Worm (Caenorhabditis elegans) whole organism, L4 larva: Measurements from ENCODE around the gene chup-1.

Experiments
- F26F4.8 ChIP-seq: fragments of 200-800 bp; sonication (Bioruptor generic); conservative IDR thresholded peaks from 2 replicates; pipeline ENCODE4 v1.3.6; 2022; ENCODE audit warnings: missing genetic modification characterization, missing compliant biosample characterization
- T20F7.1 ChIP-seq: fragments of 200-800 bp; sonication (Bioruptor generic); optimal IDR thresholded peaks from 2 replicates; lab custom pipeline; 2018; ENCODE audit warnings: mild to moderate bottlenecking, missing genetic modification characterization, missing compliant biosample characterization
- Y105C5A.15 ChIP-seq: fragments of 200-800 bp; sonication (Bioruptor generic); IDR thresholded peaks from 2 replicates; pipeline ENCODE4 v1.3.6; 2022; ENCODE audit warnings: missing genetic modification characterization, missing compliant biosample characterization
- Y48G9A.11 ChIP-seq: fragments of 200-800 bp; sonication (Bioruptor generic); IDR thresholded peaks from 2 replicates; pipeline ENCODE4 v1.3.6; 2022; ENCODE audit warnings: missing genetic modification reagents, missing genetic modification characterization, missing compliant biosample characterization
- ZK546.5 ChIP-seq, 2 experiments: sonication (generic microtip); optimal IDR thresholded peaks; 2 replicates each; lab custom pipeline; 2017; ENCODE audit warnings: missing biosample characterization in 2 of 2, missing genetic modification characterization in 2 of 2
- aly-2 ChIP-seq: sonication (generic microtip); optimal IDR thresholded peaks from 2 replicates; lab custom pipeline; 2018; ENCODE audit warnings: missing biosample characterization, missing genetic modification characterization
- ama-1 ChIP-seq: fragments of 150-350 bp; optimal IDR thresholded peaks from 2 replicates; lab custom pipeline; 2014; ENCODE audit warnings: inconsistent platforms, mixed read lengths
- arid-1 ChIP-seq: fragments of 200-800 bp; sonication (Bioruptor generic); conservative IDR thresholded peaks from 2 replicates; pipeline ENCODE4 v1.3.6; 2022; ENCODE audit warnings: missing genetic modification reagents, missing genetic modification characterization, missing compliant biosample characterization
- ceh-20 ChIP-seq: fragments of 200-800 bp; sonication (Bioruptor generic); IDR thresholded peaks from 2 replicates; pipeline ENCODE4 v1.3.6; 2022; ENCODE audit warnings: missing genetic modification reagents, missing genetic modification characterization, missing compliant biosample characterization
- ceh-28 ChIP-seq: fragments of 150-350 bp; optimal IDR thresholded peaks from 2 replicates; lab custom pipeline; 2014; ENCODE audit warnings: missing biosample characterization, missing genetic modification reagents, missing genetic modification characterization
- ceh-32 ChIP-seq: sonication (generic microtip); optimal IDR thresholded peaks from 2 replicates; lab custom pipeline; 2016; ENCODE audit warnings: mild to moderate bottlenecking, missing genetic modification characterization, missing compliant biosample characterization; ENCODE audit not compliant: poor library complexity
- ceh-44 ChIP-seq: fragments of 200-800 bp; sonication (Bioruptor generic); IDR thresholded peaks from 2 replicates; pipeline ENCODE4 v1.3.6; 2022; ENCODE audit warnings: missing genetic modification reagents, missing genetic modification characterization, missing compliant biosample characterization
- ces-1 ChIP-seq: fragments of 150-350 bp; sonication (generic microtip); optimal IDR thresholded peaks from 4 replicates; lab custom pipeline; 2014; ENCODE audit warnings: missing biosample characterization, missing genetic modification reagents, missing genetic modification characterization
- daf-12 ChIP-seq: fragments of 150-350 bp; optimal IDR thresholded peaks from 2 replicates; lab custom pipeline; 2014; ENCODE audit warnings: missing biosample characterization, missing genetic modification reagents, missing genetic modification characterization
- daf-16 ChIP-seq, 3 experiments: sonication (generic microtip); optimal IDR thresholded peaks; 2 replicates each; lab custom pipeline; 2016 to 2017; ENCODE audit warnings: missing genetic modification characterization in 3 of 3, missing genetic modification reagents in 3 of 3, mild to moderate bottlenecking in 2 of 3, missing compliant biosample characterization in 2 of 3, missing biosample characterization in 1 of 3, moderate library complexity in 1 of 3
- dmd-6 ChIP-seq: fragments of 200-800 bp; sonication (Bioruptor generic); IDR thresholded peaks from 2 replicates; pipeline ENCODE4 v1.3.6; 2022; ENCODE audit warnings: missing genetic modification reagents, missing genetic modification characterization, missing compliant biosample characterization
- dpl-1 ChIP-seq: fragments of 150-350 bp; optimal IDR thresholded peaks from 2 replicates; lab custom pipeline; 2014; ENCODE audit warnings: missing biosample characterization, missing genetic modification reagents, missing genetic modification characterization
- egl-27 ChIP-seq: sonication (generic microtip); optimal IDR thresholded peaks from 3 replicates; lab custom pipeline; 2017; ENCODE audit warnings: missing biosample characterization, missing genetic modification reagents, missing genetic modification characterization
- fkh-10 ChIP-seq: fragments of 150-350 bp; optimal IDR thresholded peaks from 2 replicates; lab custom pipeline; 2014; ENCODE audit warnings: missing biosample characterization, missing genetic modification reagents, missing genetic modification characterization
- fos-1 ChIP-seq: fragments of 150-350 bp; optimal IDR thresholded peaks from 2 replicates; lab custom pipeline; 2014; ENCODE audit warnings: missing biosample characterization, missing genetic modification characterization
- gei-8 ChIP-seq: fragments of 200-800 bp; sonication (Bioruptor generic); optimal IDR thresholded peaks from 2 replicates; lab custom pipeline; 2018; ENCODE audit warnings: mild to moderate bottlenecking, missing genetic modification characterization, missing compliant biosample characterization
- hlh-11 ChIP-seq: fragments of 200-800 bp; sonication (Bioruptor generic); optimal IDR thresholded peaks from 2 replicates; lab custom pipeline; 2018; ENCODE audit warnings: mild to moderate bottlenecking, missing genetic modification characterization, missing compliant biosample characterization
- hlh-30 ChIP-seq: sonication (generic microtip); optimal IDR thresholded peaks from 2 replicates; lab custom pipeline; 2017; ENCODE audit warnings: antibody characterized with exemption, mild to moderate bottlenecking, missing genetic modification characterization, missing compliant biosample characterization; ENCODE audit not compliant: insufficient read depth
- jun-1 ChIP-seq: fragments of 150-350 bp; optimal IDR thresholded peaks from 2 replicates; lab custom pipeline; 2014; ENCODE audit warnings: missing biosample characterization, missing genetic modification reagents, missing genetic modification characterization
- lin-1 ChIP-seq: fragments of 200-800 bp; sonication (Bioruptor generic); IDR thresholded peaks from 2 replicates; pipeline ENCODE4 v1.3.6; 2022; ENCODE audit warnings: missing genetic modification reagents, missing genetic modification characterization, missing compliant biosample characterization
- lsy-2 ChIP-seq, 2 experiments: fragments of 150-350 bp in 1 of 2; sonication (generic microtip) in 1 of 2; optimal IDR thresholded peaks; 2 replicates each; lab custom pipeline; 2014 to 2017; ENCODE audit warnings: missing biosample characterization in 2 of 2, missing genetic modification characterization in 2 of 2
- madf-9 ChIP-seq: fragments of 200-800 bp; sonication (Bioruptor generic); conservative IDR thresholded peaks from 2 replicates; pipeline ENCODE4 v1.3.6; 2022; ENCODE audit warnings: missing genetic modification reagents, missing genetic modification characterization, missing compliant biosample characterization
- mdl-1 ChIP-seq, 2 experiments: fragments of 150-350 bp in 1 of 2; sonication (generic microtip) in 1 of 2; optimal IDR thresholded peaks; 2 replicates each; lab custom pipeline; 2014 to 2017; ENCODE audit warnings: missing biosample characterization in 2 of 2, missing genetic modification characterization in 2 of 2
- mdt-29 ChIP-seq: fragments of 200-800 bp; sonication (Bioruptor generic); IDR thresholded peaks from 2 replicates; pipeline ENCODE4 v1.3.6; 2022; ENCODE audit warnings: missing genetic modification reagents, missing genetic modification characterization, missing compliant biosample characterization
- mxl-3 ChIP-seq: fragments of 200-800 bp; sonication (Bioruptor generic); optimal IDR thresholded peaks from 2 replicates; lab custom pipeline; 2018; ENCODE audit warnings: mild to moderate bottlenecking, missing genetic modification characterization, missing compliant biosample characterization
- nhr-10 ChIP-seq: fragments of 150-350 bp; optimal IDR thresholded peaks from 2 replicates; lab custom pipeline; 2014; ENCODE audit warnings: missing biosample characterization, missing genetic modification characterization
- nhr-237 ChIP-seq: sonication (generic microtip); optimal IDR thresholded peaks from 2 replicates; lab custom pipeline; 2017; ENCODE audit warnings: missing biosample characterization, missing genetic modification characterization
- nhr-28 ChIP-seq: fragments of 150-350 bp; optimal IDR thresholded peaks from 2 replicates; lab custom pipeline; 2014; ENCODE audit warnings: missing biosample characterization, missing genetic modification characterization
- nhr-42 ChIP-seq: fragments of 200-800 bp; sonication (Bioruptor generic); IDR thresholded peaks from 2 replicates; pipeline ENCODE4 v1.3.6; 2022; ENCODE audit warnings: missing genetic modification characterization, missing compliant biosample characterization
- nhr-48 ChIP-seq: sonication (generic microtip); optimal IDR thresholded peaks from 2 replicates; lab custom pipeline; 2016; ENCODE audit warnings: mild to moderate bottlenecking, missing genetic modification characterization, missing compliant biosample characterization
- nhr-6 ChIP-seq: fragments of 150-350 bp; optimal IDR thresholded peaks from 2 replicates; lab custom pipeline; 2014; ENCODE audit warnings: missing biosample characterization, missing genetic modification characterization
- nhr-77 ChIP-seq: fragments of 150-350 bp; optimal IDR thresholded peaks from 2 replicates; lab custom pipeline; 2014; ENCODE audit warnings: missing biosample characterization, missing genetic modification characterization
- php-3 ChIP-seq: fragments of 200-800 bp; sonication (Bioruptor generic); IDR thresholded peaks from 2 replicates; pipeline ENCODE4 v1.3.6; 2022; ENCODE audit warnings: missing genetic modification reagents, missing genetic modification characterization, missing compliant biosample characterization
- pqm-1 ChIP-seq: sonication (generic microtip); optimal IDR thresholded peaks from 2 replicates; lab custom pipeline; 2017; ENCODE audit warnings: missing biosample characterization, missing genetic modification characterization
- rbr-2 ChIP-seq: sonication (generic microtip); optimal IDR thresholded peaks from 2 replicates; lab custom pipeline; 2016; ENCODE audit warnings: missing genotype, missing genetic modification characterization, missing compliant biosample characterization
- spr-3 ChIP-seq: fragments of 200-800 bp; sonication (Bioruptor generic); optimal IDR thresholded peaks from 2 replicates; lab custom pipeline; 2018; ENCODE audit warnings: mild to moderate bottlenecking, missing genetic modification characterization, missing compliant biosample characterization
- tag-97 ChIP-seq: fragments of 200-800 bp; sonication (Bioruptor generic); IDR thresholded peaks from 2 replicates; pipeline ENCODE4 v1.3.6; 2022; ENCODE audit warnings: missing genetic modification characterization, missing compliant biosample characterization
- tra-1 ChIP-seq: fragments of 200-800 bp; sonication (Bioruptor generic); IDR thresholded peaks from 2 replicates; pipeline ENCODE4 v1.3.6; 2022; ENCODE audit warnings: missing genetic modification reagents, missing genetic modification characterization, missing compliant biosample characterization
- unc-62 ChIP-seq, 3 experiments: fragments of 150-350 bp in 1 of 3; sonication (generic microtip); optimal IDR thresholded peaks in 2 of 3; peaks in 1 of 3; 1 replicate in 1 of 3; 2 replicates in 2 of 3; lab custom pipeline; 2014 to 2017; ENCODE audit warnings: missing biosample characterization in 3 of 3, missing genetic modification characterization in 3 of 3, missing genetic modification reagents in 3 of 3, missing genotype in 1 of 3
- ztf-11 ChIP-seq: fragments of 150-350 bp; optimal IDR thresholded peaks from 2 replicates; lab custom pipeline; 2014; ENCODE audit warnings: missing biosample characterization, missing genetic modification characterization
- ztf-7 ChIP-seq: fragments of 150-350 bp; optimal IDR thresholded peaks from 2 replicates; lab custom pipeline; 2014; ENCODE audit warnings: missing biosample characterization, missing genetic modification characterization

The chup-1 gene

DNA sequence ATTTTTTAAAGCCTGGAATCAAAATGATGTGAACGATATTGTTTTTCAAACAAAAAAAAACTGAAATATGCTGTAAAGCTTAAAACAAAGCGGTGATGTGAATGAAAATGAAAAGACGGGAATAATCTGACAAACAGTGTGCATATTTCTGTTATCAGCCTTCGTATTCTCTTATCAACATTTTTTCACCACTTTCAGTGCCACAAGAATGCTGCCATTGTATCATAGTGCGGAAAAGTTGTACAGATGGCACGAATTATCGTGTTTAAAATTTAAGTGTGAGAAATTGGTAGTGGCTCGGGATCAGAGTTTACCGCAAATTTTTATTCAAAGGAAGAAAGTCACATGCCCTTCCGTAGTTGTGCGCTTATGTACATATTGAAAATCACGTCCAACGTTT is 32.5 kb downstream of the chup-1 start, which contains the start of gene ifd-1 (continued):
- TF ChIP-seq lsy-2 (tag; optimal IDR thresholded peaks at IDR 0.05; lab: Kevin White, UChicago) = peak in 1 of 2 experiments; percentile 11
- no peak for TF ChIP-seq fos-1 (tag; lab: Kevin White, UChicago)
- no peak for TF ChIP-seq arid-1 (GFP tag; lab: Robert Waterston, UW)
- TF ChIP-seq jun-1 (tag; lab: Kevin White, UChicago) = no peak
- TF ChIP-seq ztf-7 = no peak
- TF ChIP-seq mxl-3 = peak; percentile 16
- TF ChIP-seq lin-1 (GFP tag; lab: Robert Waterston, UW) = no peak
- no peak for TF ChIP-seq nhr-10 (tag; lab: Kevin White, UChicago)
- no peak for TF ChIP-seq Y105C5A.15 (GFP tag; lab: Robert Waterston, UW)
- peak; percentile 66; the same call in 1 of the 2 replicates for TF ChIP-seq php-3 (GFP tag; lab: Robert Waterston, UW)
- TF ChIP-seq ceh-20 (GFP tag; lab: Robert Waterston, UW) = no peak
- no peak for TF ChIP-seq gei-8 (GFP tag; lab: Kevin White, UChicago)
- TF ChIP-seq nhr-77 (tag; lab: Kevin White, UChicago) = peak; percentile 40
- TF ChIP-seq ces-1 = no peak
- TF ChIP-seq nhr-48 (tag; lab: Kevin White, UChicago) = peak; percentile 10
- no peak for TF ChIP-seq ceh-44 (GFP tag; lab: Robert Waterston, UW)
- 0 out of 2 replicates have a peak, but pooled peaks have one; percentile 38 for TF ChIP-seq tra-1 (GFP tag; lab: Robert Waterston, UW)
- no peak for TF ChIP-seq ceh-28
- TF ChIP-seq dmd-6 (GFP tag; lab: Robert Waterston, UW) = peak; percentile 51; the same call in 1 of the 2 replicates
- no peak for TF ChIP-seq daf-16 (GFP tag; optimal IDR thresholded peaks at IDR 0.05; lab: Kevin White, UChicago)
- TF ChIP-seq daf-16 (tag; optimal IDR thresholded peaks at IDR 0.05; lab: Kevin White, UChicago) = peak; percentile 78
- no peak for TF ChIP-seq egl-27 (tag; lab: Kevin White, UChicago)
- no peak for TF ChIP-seq unc-62 (GFP tag; optimal IDR thresholded peaks at IDR 0.05 in 1 of 2; lab: Kevin White, UChicago)
- no peak for TF ChIP-seq unc-62 (tag; optimal IDR thresholded peaks at IDR 0.05; lab: Kevin White, UChicago)
- peak; percentile 23 for TF ChIP-seq hlh-30 (tag; lab: Kevin White, UChicago)
- TF ChIP-seq aly-2 = no peak

DNA sequence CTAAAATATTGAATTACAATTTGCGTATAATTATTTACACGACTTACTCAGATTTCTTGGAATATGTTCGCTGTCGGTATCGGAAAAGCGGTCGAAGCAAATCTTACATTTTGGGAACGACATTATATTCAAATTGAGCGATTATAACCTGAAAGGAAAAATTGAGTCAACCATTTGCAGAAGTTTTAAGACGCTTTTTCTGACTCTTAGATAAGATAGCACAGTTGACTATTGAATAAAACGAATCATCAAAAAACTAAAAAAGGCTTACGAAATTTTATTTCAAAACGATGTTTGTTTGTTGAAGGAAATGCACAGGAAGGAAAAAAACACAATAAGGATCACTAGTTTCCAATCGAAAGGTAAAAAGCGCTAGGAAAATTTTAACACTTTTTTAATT is 36.4 kb downstream of the chup-1 start, which contains the start of gene rcs-1:
TSS of gene rcs-1 (minus strand) at position 176 of the 400 bp plus-strand sequence.
- TF ChIP-seq daf-16 (GFP tag; optimal IDR thresholded peaks at IDR 0.05; lab: Kevin White, UChicago) (no peak), daf-16 (tag; optimal IDR thresholded peaks at IDR 0.05; lab: Kevin White, UChicago) (peak; percentile 6), madf-9 (GFP tag; lab: Robert Waterston, UW) (no peak), T20F7.1 (GFP tag; lab: Kevin White, UChicago) (no peak), fos-1 (tag; lab: Kevin White, UChicago) (no peak), dpl-1 (GFP tag; lab: Kevin White, UChicago) (no peak), pqm-1 (peak; percentile 54), nhr-28 (tag; lab: Kevin White, UChicago) (no peak), ceh-32 (tag; lab: Kevin White, UChicago) (no peak), mdl-1 (tag; optimal IDR thresholded peaks at IDR 0.05; lab: Kevin White, UChicago) (no peak)

DNA sequence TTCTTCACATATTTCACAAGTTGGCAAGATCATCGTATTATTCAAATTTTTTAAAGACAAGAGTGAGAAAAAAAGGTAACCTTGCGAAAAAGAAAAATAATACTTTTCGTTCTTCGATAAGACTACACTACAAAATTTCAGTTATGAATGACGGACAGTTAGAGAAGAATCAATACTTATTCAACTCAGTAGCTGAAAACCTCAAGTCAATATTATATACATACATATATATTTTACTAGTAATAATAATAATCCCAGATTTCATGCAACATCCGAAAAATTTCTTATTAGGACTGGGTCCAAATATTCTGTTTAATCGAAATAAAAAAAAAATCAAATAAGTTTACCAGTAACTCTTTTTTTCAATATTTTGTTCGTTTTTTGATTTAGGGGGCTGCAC is 39.2 kb downstream of the chup-1 start, which contains the start of gene C28G1.6:
TSS of gene C28G1.6 (minus strand) at position 101 of the 400 bp plus-strand sequence.
- TF ChIP-seq nhr-6 (tag; lab: Kevin White, UChicago) = no peak
- TF ChIP-seq rbr-2 = no peak
- no peak for TF ChIP-seq daf-16 (GFP tag; optimal IDR thresholded peaks at IDR 0.05; lab: Kevin White, UChicago)
- TF ChIP-seq daf-16 (tag; optimal IDR thresholded peaks at IDR 0.05; lab: Kevin White, UChicago) = peak; percentile 36
- no peak for TF ChIP-seq nhr-42 (GFP tag; lab: Robert Waterston, UW)
- TF ChIP-seq spr-3 (GFP tag; lab: Kevin White, UChicago) = no peak
- no peak for TF ChIP-seq Y48G9A.11 (GFP tag; lab: Robert Waterston, UW)
- no peak for TF ChIP-seq daf-12 (tag; lab: Kevin White, UChicago)
- no peak for TF ChIP-seq hlh-11 (tag; lab: Kevin White, UChicago)
- peak; percentile 17 for TF ChIP-seq pqm-1
- no peak for TF ChIP-seq ceh-32 (tag; lab: Kevin White, UChicago)
- no peak for TF ChIP-seq F26F4.8
- TF ChIP-seq nhr-237 = no peak
- TF ChIP-seq ztf-11 (tag; lab: Kevin White, UChicago) = no peak
- no peak for TF ChIP-seq ama-1 (lab: Kevin White, UChicago)
- TF ChIP-seq Y105C5A.15 (GFP tag; lab: Robert Waterston, UW) = no peak
- no peak for TF ChIP-seq fkh-10 (GFP tag; lab: Kevin White, UChicago)
- TF ChIP-seq dmd-6 (GFP tag; lab: Robert Waterston, UW) = peak; percentile 12; the same call in 1 of the 2 replicates
- no peak for TF ChIP-seq hlh-30 (tag; lab: Kevin White, UChicago)
- no peak for TF ChIP-seq php-3 (GFP tag; lab: Robert Waterston, UW)
- no peak for TF ChIP-seq tag-97
- no peak for TF ChIP-seq ZK546.5 (tag; optimal IDR thresholded peaks at IDR 0.05; lab: Kevin White, UChicago)
- TF ChIP-seq mdt-29 (GFP tag; lab: Robert Waterston, UW) = no peak
